Worm (Caenorhabditis elegans): Measurements from ENCODE around the gene fbxb-87.
A peak's percentile ranks its signal among the peaks of the same experiment; 100 is the strongest.

The fbxb-87 gene

ce11 chrIII:10848858-10849257 lies 45.5 kb upstream of the fbxb-87 start, which contains the start of the genes fbxb-85 and hex-3 (continued):
- TF ChIP-seq snpc-1.1 (tag; optimal IDR thresholded peaks at IDR 0.05; ENCODE audit: insufficient read depth) (peak; percentile 71), nhr-120 (GFP tag; IDR thresholded peaks at IDR 0.05) (no peak), ztf-28 (GFP tag; IDR thresholded peaks at IDR 0.05) (no peak), egrh-3 (GFP tag; IDR thresholded peaks at IDR 0.05) (no peak), lsy-27 (tag; optimal IDR thresholded peaks at IDR 0.05; ENCODE audit: borderline replicate concordance, insufficient read depth) (no peak), C06A6.2 (GFP tag; conservative IDR thresholded peaks at IDR 0.05) (peak; percentile 79), unc-62 (GFP tag; optimal IDR thresholded peaks at IDR 0.05) (no peak), sdz-38 (tag; optimal IDR thresholded peaks at IDR 0.05) (no peak), T07F8.4 (tag; optimal IDR thresholded peaks at IDR 0.05) (no peak), K12H6.12 (tag; optimal IDR thresholded peaks at IDR 0.05) (peak; percentile 82), T26A5.8 (tag; optimal IDR thresholded peaks at IDR 0.05) (no peak), dpl-1 (GFP tag; optimal IDR thresholded peaks at IDR 0.05) (peak; percentile 60), nhr-80 (tag; optimal IDR thresholded peaks at IDR 0.05) (peak; percentile 47), aptf-3 (GFP tag; IDR thresholded peaks at IDR 0.05) (no peak), Y95B8A.8 (GFP tag; IDR thresholded peaks at IDR 0.05) (peak; percentile 44; the same call in 1 of the 2 replicates), lin-35 (GFP tag; optimal IDR thresholded peaks at IDR 0.05) (peak; percentile 30 to 95 (median 76)), ama-1 (optimal IDR thresholded peaks at IDR 0.05) (peak; percentile 2), ama-1 (GFP tag; optimal IDR thresholded peaks at IDR 0.05) (peak in 1 of 2 experiments; percentile 29), him-1 (tag; optimal IDR thresholded peaks at IDR 0.05) (peak; percentile 42), madf-6 (GFP tag; IDR thresholded peaks at IDR 0.05) (peak; percentile 88), nfya-2 (GFP tag; IDR thresholded peaks at IDR 0.05) (0 out of 2 replicates have a peak, but pooled peaks have one; percentile 56), hsf-1 (GFP tag; IDR thresholded peaks at IDR 0.05) (peak; percentile 81), ztf-26 (tag; optimal IDR thresholded peaks at IDR 0.05) (peak; percentile 86), ceh-40 (GFP tag; IDR thresholded peaks at IDR 0.05) (no peak), K11D2.4 (GFP tag; IDR thresholded peaks at IDR 0.05) (peak; percentile 92), tbp1 (GFP tag; optimal IDR thresholded peaks at IDR 0.05) (peak; percentile 71), Y53G8AR.9 (GFP tag; conservative IDR thresholded peaks at IDR 0.05) (peak; percentile 96), F55B11.4 (tag; optimal IDR thresholded peaks at IDR 0.05; ENCODE audit: borderline replicate concordance, insufficient read depth) (no peak), attf-3 (GFP tag; conservative IDR thresholded peaks at IDR 0.05) (no peak), mes-4 (tag; optimal IDR thresholded peaks at IDR 0.05) (no peak), ztf-6 (GFP tag; IDR thresholded peaks at IDR 0.05) (no peak), Y56A3A.18 (GFP tag; IDR thresholded peaks at IDR 0.05) (peak; percentile 86; the same call in 1 of the 2 replicates), somi-1 (GFP tag; optimal IDR thresholded peaks at IDR 0.05) (peak; percentile 49), F10E7.11 (tag; optimal IDR thresholded peaks at IDR 0.05) (peak; percentile 67), F39B2.1 (GFP tag; IDR thresholded peaks at IDR 0.05) (no peak), C17E4.6 (GFP tag; IDR thresholded peaks at IDR 0.05) (peak; percentile 83), egl-18 (GFP tag; IDR thresholded peaks at IDR 0.05) (no peak), unc-130 (GFP tag; optimal IDR thresholded peaks at IDR 0.05) (peak; percentile 77), cebp-1 (GFP tag; IDR thresholded peaks at IDR 0.05) (no peak; the same call in 1 of the 2 replicates), cebp-1 (tag; optimal IDR thresholded peaks at IDR 0.05) (peak; percentile 88), attf-5 (GFP tag; optimal IDR thresholded peaks at IDR 0.05) (peak; percentile 94), bed-2 (GFP tag; IDR thresholded peaks at IDR 0.05) (no peak), F23B12.7 (tag; optimal IDR thresholded peaks at IDR 0.05; ENCODE audit: insufficient read depth) (peak; percentile 59), let-607 (tag; optimal IDR thresholded peaks at IDR 0.05) (peak; percentile 40 to 67), ztf-22 (GFP tag; optimal IDR thresholded peaks at IDR 0.05) (peak; percentile 19), ekl-4 (GFP tag; IDR thresholded peaks at IDR 0.05) (peak; percentile 93), snpc-1.3 (tag; optimal IDR thresholded peaks at IDR 0.05; ENCODE audit: insufficient read depth) (peak; percentile 87), rcor-1 (GFP tag; IDR thresholded peaks at IDR 0.05) (peak; percentile 93), mcd-1 (GFP tag; IDR thresholded peaks at IDR 0.05) (peak; percentile 95)

All from whole organism, young adult.